Fruit fly (Drosophila melanogaster) whole organism, wandering third instar larva: ENCODE data around the gene Ir93a.

ENCODE experiments used
- Abd-B ChIP-seq: fragments of >200 bp; optimal IDR thresholded peaks from 2 replicates; lab custom pipeline; 2017; ENCODE audit warnings: missing biosample characterization, missing genetic modification characterization
- Dfd ChIP-seq: fragments of >200 bp; optimal IDR thresholded peaks from 2 replicates; lab custom pipeline; 2017; ENCODE audit warnings: missing biosample characterization, missing genetic modification characterization
- Hr83 ChIP-seq: fragments of 200-300 bp; sonication (Bioruptor generic); optimal IDR thresholded peaks from 2 replicates; lab custom pipeline; 2016; ENCODE audit warnings: missing biosample characterization, mild to moderate bottlenecking, missing genetic modification characterization, moderate library complexity; ENCODE audit not compliant: poor library complexity, severe bottlenecking
- Myc ChIP-seq: fragments of >200 bp; optimal IDR thresholded peaks from 2 replicates; lab custom pipeline; 2017
- dmrt93B ChIP-seq: fragments of 200-800 bp; sonication (Bioruptor generic); optimal IDR thresholded peaks from 2 replicates; lab custom pipeline; 2018; ENCODE audit warnings: missing biosample characterization, mild to moderate bottlenecking, missing genetic modification characterization
- h ChIP-seq: fragments of 200-800 bp; sonication (Bioruptor generic); optimal IDR thresholded peaks from 3 replicates; lab custom pipeline; 2016; ENCODE audit warnings: missing biosample characterization, mild to moderate bottlenecking, missing genetic modification characterization
- pan ChIP-seq: fragments of >200 bp; optimal IDR thresholded peaks from 2 replicates; lab custom pipeline; 2017
- psq ChIP-seq: fragments of 200-800 bp; sonication (Bioruptor generic); optimal IDR thresholded peaks from 3 replicates; lab custom pipeline; 2017; ENCODE audit warnings: missing biosample characterization, mild to moderate bottlenecking, missing genetic modification characterization, moderate library complexity
- rgr ChIP-seq: fragments of 200-800 bp; sonication (Bioruptor generic); optimal IDR thresholded peaks from 3 replicates; lab custom pipeline; 2016; ENCODE audit warnings: missing biosample characterization, mild to moderate bottlenecking, missing genetic modification characterization
- sage ChIP-seq: fragments of 200-800 bp; sonication (Bioruptor generic); optimal IDR thresholded peaks from 2 replicates; lab custom pipeline; 2016; ENCODE audit warnings: missing biosample characterization, mild to moderate bottlenecking, missing genetic modification characterization
- sv ChIP-seq: fragments of 200-800 bp; sonication (Bioruptor generic); optimal IDR thresholded peaks from 3 replicates; lab custom pipeline; 2016; ENCODE audit warnings: missing biosample characterization, missing genetic modification characterization
- woc ChIP-seq: sonication (Bioruptor generic); optimal IDR thresholded peaks from 2 replicates; lab custom pipeline; 2016; ENCODE audit warnings: missing biosample characterization, mild to moderate bottlenecking, missing genetic modification characterization

dm6 chr3R:20876680-20877079, 16.9 kb upstream of the Ir93a start:
- no peak for TF ChIP-seq sv
- TF ChIP-seq h (GFP tag; lab: Kevin White, UChicago), result no peak
- TF ChIP-seq woc (GFP tag; lab: Kevin White, UChicago), result no peak
- no peak for TF ChIP-seq pan (lab: Kevin White, UChicago)
- TF ChIP-seq rgr (GFP tag; lab: Kevin White, UChicago), result no peak
- no peak for TF ChIP-seq dmrt93B
- no peak for TF ChIP-seq Hr83 (GFP tag; lab: Kevin White, UChicago)
- no peak for TF ChIP-seq Dfd (GFP tag; lab: Kevin White, UChicago)
- TF ChIP-seq sage (GFP tag; lab: Kevin White, UChicago), result no peak
- TF ChIP-seq Abd-B (GFP tag; lab: Kevin White, UChicago), result no peak
- TF ChIP-seq psq, result no peak
- TF ChIP-seq Myc, result no peak
